Fruit fly (Drosophila melanogaster): ENCODE measurements around the gene Syt14.

- TF ChIP-seq h (optimal IDR thresholded peaks at IDR 0.05) (no peak), ttk (optimal IDR thresholded peaks at IDR 0.05) (no peak), psq (optimal IDR thresholded peaks at IDR 0.05) (no peak)
Measured at dm6 chr3R:4268339-4268738, 50.5 kb downstream of the Syt14 start.

Data from Kc167 (cell line).